Fruit fly (Drosophila melanogaster) whole organism, embryonic: ENCODE measurements around the gene Pkg21D.

Experiments
- Awh ChIP-seq: fragments of 200-800 bp; sonication (Bioruptor generic); IDR thresholded peaks from 2 replicates; pipeline ENCODE4, ENCODE4 v1.3.6; 2022; ENCODE audit warnings: missing biosample characterization, missing genetic modification characterization
- CG10321 ChIP-seq: fragments of 200-800 bp; sonication (Bioruptor generic); IDR thresholded peaks from 2 replicates; pipeline ENCODE4 v1.3.6; 2022; ENCODE audit warnings: missing biosample characterization, missing genetic modification characterization
- CG11504 ChIP-seq: fragments of 200-800 bp; sonication (Bioruptor generic); optimal IDR thresholded peaks from 3 replicates; lab custom pipeline; 2019; ENCODE audit warnings: missing biosample characterization, mild to moderate bottlenecking, missing genetic modification characterization, moderate library complexity
- CG12236 ChIP-seq: fragments of 200-800 bp; sonication (Bioruptor generic); optimal IDR thresholded peaks from 2 replicates; lab custom pipeline; 2016; ENCODE audit warnings: missing biosample characterization, missing genetic modification characterization
- CG1233 ChIP-seq: fragments of 200-800 bp; sonication (Bioruptor generic); optimal IDR thresholded peaks from 4 replicates; lab custom pipeline; 2018; ENCODE audit warnings: missing biosample characterization, mild to moderate bottlenecking, missing genetic modification characterization
- CG12744 ChIP-seq: fragments of 200-800 bp; sonication (Bioruptor generic); optimal IDR thresholded peaks from 2 replicates; lab custom pipeline; 2016; ENCODE audit warnings: missing biosample characterization, missing genetic modification characterization
- CG15011 ChIP-seq: fragments of 200-800 bp; sonication (Bioruptor generic); optimal IDR thresholded peaks from 3 replicates; lab custom pipeline; 2018; ENCODE audit warnings: missing biosample characterization, mild to moderate bottlenecking, missing genetic modification characterization
- CG1529 ChIP-seq: fragments of 200-800 bp; sonication (Bioruptor generic); optimal IDR thresholded peaks from 3 replicates; lab custom pipeline; 2018; ENCODE audit warnings: missing biosample characterization, missing genetic modification characterization
- CG15601 ChIP-seq: fragments of 200-800 bp; sonication (Bioruptor generic); optimal IDR thresholded peaks from 3 replicates; lab custom pipeline; 2019; ENCODE audit warnings: missing biosample characterization, mild to moderate bottlenecking, missing genetic modification characterization, moderate library complexity
- CG17359 ChIP-seq: fragments of 200-800 bp; sonication (Bioruptor generic); optimal IDR thresholded peaks from 3 replicates; lab custom pipeline; 2018; ENCODE audit warnings: missing biosample characterization, mild to moderate bottlenecking, missing genetic modification characterization, moderate library complexity
- CG18599 ChIP-seq: fragments of 200-800 bp; sonication (Bioruptor generic); optimal IDR thresholded peaks from 3 replicates; lab custom pipeline; 2017; ENCODE audit warnings: missing biosample characterization, missing genetic modification characterization, mild to moderate bottlenecking, moderate library complexity, missing genetic modification reagents
- CG18764 ChIP-seq: fragments of 200-800 bp; sonication (Bioruptor generic); optimal IDR thresholded peaks from 3 replicates; lab custom pipeline; 2016; ENCODE audit warnings: missing biosample characterization, missing genetic modification characterization
- CG2199 ChIP-seq: fragments of 200-800 bp; sonication (Bioruptor generic); IDR thresholded peaks from 3 replicates; pipeline ENCODE4 v1.3.6; 2022; ENCODE audit warnings: missing biosample characterization, missing genetic modification characterization
- CG2678 ChIP-seq: fragments of 200-800 bp; sonication (Bioruptor generic); optimal IDR thresholded peaks from 3 replicates; lab custom pipeline; 2019; ENCODE audit warnings: missing biosample characterization, mild to moderate bottlenecking, missing genetic modification characterization, moderate library complexity
- CG3065 ChIP-seq: fragments of 200-800 bp; sonication (Bioruptor generic); optimal IDR thresholded peaks from 2 replicates; lab custom pipeline; 2016; ENCODE audit warnings: missing biosample characterization, missing genetic modification characterization
- CG31365 ChIP-seq: fragments of 200-800 bp; sonication (Bioruptor generic); optimal IDR thresholded peaks from 2 replicates; lab custom pipeline; 2018; ENCODE audit warnings: missing biosample characterization, mild to moderate bottlenecking, missing genetic modification characterization
- CG4707 ChIP-seq: fragments of 200-800 bp; sonication (Bioruptor generic); optimal IDR thresholded peaks from 2 replicates; lab custom pipeline; 2018; ENCODE audit warnings: missing biosample characterization, mild to moderate bottlenecking, missing genetic modification characterization, moderate library complexity
- CG6854 ChIP-seq: fragments of 200-800 bp; sonication (Bioruptor generic); optimal IDR thresholded peaks from 3 replicates; lab custom pipeline; 2017; ENCODE audit warnings: missing biosample characterization, mild to moderate bottlenecking, missing genetic modification characterization
- Deaf1 ChIP-seq: fragments of 200-800 bp; optimal IDR thresholded peaks from 3 replicates; lab custom pipeline; 2019; ENCODE audit warnings: missing biosample characterization, mild to moderate bottlenecking, missing genetic modification characterization, moderate library complexity
- Doc2 ChIP-seq: fragments of 200-800 bp; sonication (Bioruptor generic); IDR thresholded peaks from 2 replicates; pipeline ENCODE4 v1.3.6; 2022; ENCODE audit warnings: missing biosample characterization, missing genetic modification characterization
- E2f2 ChIP-seq: fragments of 200-800 bp; sonication (Bioruptor generic); IDR thresholded peaks from 2 replicates; pipeline ENCODE4 v1.3.6; 2022; ENCODE audit warnings: missing biosample characterization, missing genetic modification characterization
- Eip74EF ChIP-seq, 2 experiments: fragments of 200-800 bp in 1 of 2; fragments of >200 bp in 1 of 2; sonication (Bioruptor generic) in 1 of 2; optimal IDR thresholded peaks; 2 replicates each; lab custom pipeline; 2017 to 2019; ENCODE audit warnings: missing biosample characterization in 2 of 2, missing genetic modification characterization in 2 of 2, mild to moderate bottlenecking in 1 of 2, moderate library complexity in 1 of 2
- Ets97D ChIP-seq: fragments of 200-800 bp; sonication (Bioruptor generic); optimal IDR thresholded peaks from 3 replicates; lab custom pipeline; 2016; ENCODE audit warnings: missing biosample characterization, missing genetic modification characterization
- Fer2 ChIP-seq: fragments of 200-800 bp; sonication (Bioruptor generic); optimal IDR thresholded peaks from 2 replicates; lab custom pipeline; 2018; ENCODE audit warnings: missing biosample characterization, mild to moderate bottlenecking, missing genetic modification characterization, moderate library complexity
- H15 ChIP-seq: fragments of 200-800 bp; sonication (Bioruptor generic); IDR thresholded peaks from 3 replicates; pipeline ENCODE4 v1.3.6; 2022; ENCODE audit warnings: missing biosample characterization, missing genetic modification characterization
- HLH54F ChIP-seq: fragments of 200-800 bp; sonication (Bioruptor generic); optimal IDR thresholded peaks from 3 replicates; lab custom pipeline; 2016; ENCODE audit warnings: missing biosample characterization, missing genetic modification characterization
- Hmr ChIP-seq: fragments of 200-800 bp; sonication (Bioruptor generic); optimal IDR thresholded peaks from 3 replicates; lab custom pipeline; 2017; ENCODE audit warnings: mild to moderate bottlenecking, missing biosample characterization, missing genetic modification reagents, missing genetic modification characterization
- Nf-YC ChIP-seq: fragments of 200-800 bp; optimal IDR thresholded peaks from 3 replicates; lab custom pipeline; 2019; ENCODE audit warnings: missing biosample characterization, mild to moderate bottlenecking, missing genetic modification characterization, moderate library complexity
- bab2 ChIP-seq: fragments of 200-800 bp; sonication (Bioruptor generic); optimal IDR thresholded peaks from 2 replicates; lab custom pipeline; 2016; ENCODE audit warnings: missing biosample characterization, missing genetic modification characterization
- ci ChIP-seq: fragments of 200-800 bp; sonication (Bioruptor generic); IDR thresholded peaks from 3 replicates; pipeline ENCODE4 v1.3.6; 2022; ENCODE audit warnings: missing biosample characterization, missing genetic modification characterization
- croc ChIP-seq: fragments of 200-800 bp; sonication (Bioruptor generic); conservative IDR thresholded peaks from 3 replicates; pipeline ENCODE4 v1.3.6; 2022; ENCODE audit warnings: missing biosample characterization, missing genetic modification characterization
- ewg ChIP-seq: fragments of 200-800 bp; sonication (Bioruptor generic); optimal IDR thresholded peaks from 3 replicates; lab custom pipeline; 2017; ENCODE audit warnings: mild to moderate bottlenecking, missing biosample characterization, missing genetic modification reagents, missing genetic modification characterization
- gem ChIP-seq: fragments of 200-800 bp; sonication (Bioruptor generic); optimal IDR thresholded peaks from 2 replicates; lab custom pipeline; 2019; ENCODE audit warnings: missing biosample characterization, mild to moderate bottlenecking, missing genetic modification characterization, moderate library complexity
- grau ChIP-seq: fragments of 200-800 bp; optimal IDR thresholded peaks from 3 replicates; lab custom pipeline; 2019; ENCODE audit warnings: missing biosample characterization, mild to moderate bottlenecking, missing genetic modification characterization, moderate library complexity
- her ChIP-seq: fragments of 200-800 bp; sonication (Bioruptor generic); optimal IDR thresholded peaks from 2 replicates; lab custom pipeline; 2016; ENCODE audit warnings: missing biosample characterization, missing genetic modification characterization
- lab ChIP-seq: fragments of 200-800 bp; sonication (Bioruptor generic); optimal IDR thresholded peaks from 3 replicates; lab custom pipeline; 2017; ENCODE audit warnings: missing biosample characterization, missing genetic modification characterization, mild to moderate bottlenecking, moderate library complexity, missing genetic modification reagents
- lov ChIP-seq, 2 experiments: fragments of 200-800 bp in 1 of 2; fragments of >200 bp in 1 of 2; sonication (Bioruptor generic) in 1 of 2; IDR thresholded peaks in 1 of 2; optimal IDR thresholded peaks in 1 of 2; 2 replicates in 1 of 2; 3 replicates in 1 of 2; pipeline versions ENCODE4 v1.3.6 to Lab custom; 2017 to 2022; ENCODE audit warnings: missing biosample characterization in 1 of 2, missing genetic modification characterization in 1 of 2
- pan ChIP-seq, 4 experiments: fragments of >200 bp in 3 of 4; fragments of 200-800 bp in 1 of 4; sonication (Bioruptor generic) in 1 of 4; optimal IDR thresholded peaks in 3 of 4; IDR thresholded peaks in 1 of 4; 2 replicates each; pipeline versions ENCODE4 v1.3.6 to Lab custom; 2017 to 2022; ENCODE audit warnings: missing biosample characterization in 2 of 4, missing genetic modification characterization in 2 of 4, mixed read lengths in 1 of 4
- pb ChIP-seq: fragments of 200-800 bp; sonication (Bioruptor generic); optimal IDR thresholded peaks from 3 replicates; lab custom pipeline; 2016; ENCODE audit warnings: missing biosample characterization, missing genetic modification characterization
- prd ChIP-seq, 3 experiments: fragments of >200 bp in 2 of 3; fragments of 200-800 bp in 1 of 3; sonication (Bioruptor generic) in 1 of 3; optimal IDR thresholded peaks in 2 of 3; IDR thresholded peaks in 1 of 3; 2 replicates in 2 of 3; 3 replicates in 1 of 3; pipeline versions ENCODE4 v1.3.6 to Lab custom; 2017 to 2022; ENCODE audit warnings: missing biosample characterization in 1 of 3, missing genetic modification characterization in 1 of 3
- scrt ChIP-seq: fragments of 200-800 bp; sonication (Bioruptor generic); optimal IDR thresholded peaks from 2 replicates; lab custom pipeline; 2018; ENCODE audit warnings: missing biosample characterization, mild to moderate bottlenecking, missing genetic modification characterization, moderate library complexity
- sima ChIP-seq: fragments of 200-800 bp; sonication (Bioruptor generic); optimal IDR thresholded peaks from 2 replicates; lab custom pipeline; 2016; ENCODE audit warnings: missing biosample characterization, missing genetic modification characterization
- trh ChIP-seq: fragments of 200-800 bp; sonication (Bioruptor generic); optimal IDR thresholded peaks from 2 replicates; lab custom pipeline; 2016; ENCODE audit warnings: missing biosample characterization, missing genetic modification characterization
- z ChIP-seq: fragments of 200-800 bp; sonication (Bioruptor generic); IDR thresholded peaks from 3 replicates; pipeline ENCODE4 v1.3.6; 2022; ENCODE audit warnings: missing biosample characterization, missing genetic modification characterization

Pkg21D gene

DNA sequence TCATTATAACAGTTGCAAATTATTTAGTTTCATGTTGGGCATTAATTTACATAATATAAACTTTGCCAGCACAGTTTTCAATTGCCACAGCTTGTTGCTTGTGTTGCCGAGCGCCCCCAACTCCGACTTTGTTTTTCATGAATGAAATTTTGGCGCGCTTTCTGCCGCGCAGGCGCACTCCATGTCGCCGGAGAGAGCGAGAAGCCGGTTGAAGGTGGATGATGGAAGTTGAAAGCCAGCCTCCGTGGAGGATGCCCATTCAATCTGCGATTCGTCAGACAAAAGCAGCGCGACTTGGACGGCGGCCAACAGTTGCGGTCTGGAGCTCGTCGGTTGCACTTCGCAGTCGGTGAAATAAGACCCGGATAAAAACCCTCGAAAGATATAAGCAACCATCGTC is 40.3 kb downstream of the Pkg21D start:
- TF ChIP-seq Hmr (GFP tag; lab: Kevin White, UChicago) (peak; percentile 16), CG18599 (GFP tag; lab: Kevin White, UChicago) (peak; percentile 1), ewg (GFP tag; lab: Kevin White, UChicago) (peak; percentile 58), CG3065 (no peak), Deaf1 (tag; lab: Kevin White, UChicago) (peak; percentile 30), CG15601 (tag; lab: Kevin White, UChicago) (peak; percentile 97), CG12744 (GFP tag; lab: Kevin White, UChicago) (no peak), lab (GFP tag; lab: Kevin White, UChicago) (peak; percentile 13), CG6854 (GFP tag; lab: Kevin White, UChicago) (peak; percentile 1), scrt (GFP tag; lab: Kevin White, UChicago) (peak; percentile 75)
- TF ChIP-seq, all 482 proteins: peak for 8

DNA sequence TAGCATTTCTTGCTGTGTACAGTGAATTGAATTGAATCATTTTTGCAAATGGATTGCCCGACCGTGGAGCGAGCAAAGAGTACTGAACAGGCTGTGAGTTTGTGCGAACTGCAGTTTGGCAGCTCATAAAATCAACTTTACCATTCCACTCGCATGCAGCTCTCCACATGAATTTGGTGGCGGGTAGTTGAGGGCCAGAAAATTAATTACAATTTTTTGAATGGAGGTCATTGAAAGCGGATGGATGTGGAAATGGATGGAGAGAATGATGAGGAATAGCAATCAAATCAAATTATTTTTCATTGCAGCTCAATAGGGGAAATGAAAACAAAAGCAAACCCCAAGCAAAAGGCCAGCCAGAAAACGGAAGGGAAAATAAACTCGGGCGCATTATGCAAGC is 41.0 kb downstream of the Pkg21D start, which contains the start of gene GABA-B-R3:
TSS of gene GABA-B-R3 (plus strand) at position 301 of the 400 bp plus-strand sequence.
- no peak for TF ChIP-seq Doc2 (GFP tag; lab: Robert Waterston, UW)
- no peak for TF ChIP-seq CG1529 (GFP tag; lab: Kevin White, UChicago)
- no peak for TF ChIP-seq HLH54F (GFP tag; lab: Kevin White, UChicago)
- TF ChIP-seq pb (GFP tag; lab: Kevin White, UChicago): no peak
- no peak for TF ChIP-seq croc (GFP tag; lab: Robert Waterston, UW)
- no peak for TF ChIP-seq CG15011 (GFP tag; lab: Kevin White, UChicago)

dm6 chr2L:745785-746184 is 44.8 kb downstream of the Pkg21D start:
- TF ChIP-seq CG18764 (GFP tag; lab: Kevin White, UChicago) (no peak), CG31365 (tag; lab: Kevin White, UChicago) (peak; percentile 30), prd (optimal IDR thresholded peaks at IDR 0.05; lab: Kevin White, UChicago) (no peak), prd (GFP tag; IDR thresholded peaks at IDR 0.05; lab: Robert Waterston, UW) (0 out of 3 replicates have a peak, but pooled peaks have one; percentile 22), CG15601 (tag; lab: Kevin White, UChicago) (peak; percentile 100), H15 (GFP tag; lab: Robert Waterston, UW) (no peak), Awh (no peak), CG12236 (GFP tag; lab: Kevin White, UChicago) (no peak), CG18599 (GFP tag; lab: Kevin White, UChicago) (peak; percentile 22), Eip74EF (GFP tag; optimal IDR thresholded peaks at IDR 0.05; lab: Kevin White, UChicago) (no peak), gem (peak; percentile 31), grau (tag; lab: Kevin White, UChicago) (peak; percentile 60), CG2199 (GFP tag; lab: Robert Waterston, UW) (no peak), her (no peak), CG10321 (GFP tag; lab: Robert Waterston, UW) (no peak), Hmr (GFP tag; lab: Kevin White, UChicago) (peak; percentile 47), HLH54F (GFP tag; lab: Kevin White, UChicago) (no peak), Deaf1 (tag; lab: Kevin White, UChicago) (no peak), CG4707 (GFP tag; lab: Kevin White, UChicago) (no peak), pan (optimal IDR thresholded peaks at IDR 0.05; lab: Kevin White, UChicago) (no peak), pan (GFP tag; optimal IDR thresholded peaks at IDR 0.05 in 1 of 2, IDR thresholded peaks at IDR 0.05 in 1 of 2) (no peak), CG11504 (peak; percentile 19), E2f2 (no peak), CG2678 (tag; lab: Kevin White, UChicago) (peak; percentile 23), z (no peak), lov (optimal IDR thresholded peaks at IDR 0.05; lab: Kevin White, UChicago) (no peak), lov (GFP tag; IDR thresholded peaks at IDR 0.05; lab: Robert Waterston, UW) (no peak), trh (GFP tag; lab: Kevin White, UChicago) (no peak), Fer2 (tag; lab: Kevin White, UChicago) (no peak), CG1233 (GFP tag; lab: Kevin White, UChicago) (peak; percentile 2), CG17359 (tag; lab: Kevin White, UChicago) (no peak), Ets97D (no peak), ci (GFP tag; lab: Robert Waterston, UW) (peak; percentile 68; the same call in 2 of the 3 replicates), Nf-YC (tag; lab: Kevin White, UChicago) (no peak), sima (no peak), bab2 (GFP tag; lab: Kevin White, UChicago) (no peak)
